Fruit fly (Drosophila melanogaster) whole organism, embryonic: Measurements from ENCODE around the gene Prm.

Experiments used
- B-H1 ChIP-seq: fragments of 200-800 bp; sonication (Bioruptor generic); IDR thresholded peaks from 3 replicates; pipeline ENCODE4 v1.3.6; 2022; ENCODE audit warnings: missing biosample characterization, missing genetic modification characterization
- B-H2 ChIP-seq: fragments of 200-800 bp; sonication (Bioruptor generic); optimal IDR thresholded peaks from 2 replicates; lab custom pipeline; 2018; ENCODE audit warnings: missing biosample characterization, mild to moderate bottlenecking, missing genetic modification characterization
- CG10321 ChIP-seq: fragments of 200-800 bp; sonication (Bioruptor generic); IDR thresholded peaks from 2 replicates; pipeline ENCODE4 v1.3.6; 2022; ENCODE audit warnings: missing biosample characterization, missing genetic modification characterization
- CG10959 ChIP-seq: fragments of 200-800 bp; sonication (Bioruptor generic); IDR thresholded peaks from 2 replicates; pipeline ENCODE4 v1.3.6; 2022; ENCODE audit warnings: missing biosample characterization, missing genetic modification characterization
- CG11247 ChIP-seq: fragments of 200-800 bp; sonication (Bioruptor generic); IDR thresholded peaks from 2 replicates; pipeline ENCODE4 v1.3.6; 2022; ENCODE audit warnings: missing biosample characterization, missing genetic modification characterization
- CG12219 ChIP-seq: fragments of 200-800 bp; sonication (Bioruptor generic); optimal IDR thresholded peaks from 3 replicates; lab custom pipeline; 2018; ENCODE audit warnings: missing biosample characterization, mild to moderate bottlenecking, missing genetic modification characterization
- CG12299 ChIP-seq: fragments of 200-800 bp; sonication (Bioruptor generic); optimal IDR thresholded peaks from 2 replicates; lab custom pipeline; 2018; ENCODE audit warnings: missing biosample characterization, mild to moderate bottlenecking, missing genetic modification characterization
- CG13424 ChIP-seq: fragments of 200-800 bp; sonication (Bioruptor generic); optimal IDR thresholded peaks from 2 replicates; lab custom pipeline; 2019; ENCODE audit warnings: missing biosample characterization, mild to moderate bottlenecking, missing genetic modification characterization, moderate library complexity
- CG14667 ChIP-seq: fragments of 200-800 bp; sonication (Bioruptor generic); IDR thresholded peaks from 2 replicates; pipeline ENCODE4 v1.3.6; 2022; ENCODE audit warnings: missing biosample characterization, missing genetic modification characterization
- CG14710 ChIP-seq: fragments of 200-800 bp; sonication (Bioruptor generic); optimal IDR thresholded peaks from 3 replicates; lab custom pipeline; 2019; ENCODE audit warnings: missing biosample characterization, mild to moderate bottlenecking, missing genetic modification characterization, moderate library complexity
- CG15269 ChIP-seq: fragments of 200-800 bp; sonication (Bioruptor generic); optimal IDR thresholded peaks from 2 replicates; lab custom pipeline; 2018; ENCODE audit warnings: missing biosample characterization, mild to moderate bottlenecking, missing genetic modification characterization, moderate library complexity
- CG18476 ChIP-seq: fragments of 200-800 bp; sonication (Bioruptor generic); optimal IDR thresholded peaks from 2 replicates; lab custom pipeline; 2016; ENCODE audit warnings: missing biosample characterization, mild to moderate bottlenecking, missing genetic modification characterization
- CG2120 ChIP-seq: fragments of 200-800 bp; sonication (Bioruptor generic); optimal IDR thresholded peaks from 3 replicates; lab custom pipeline; 2016; ENCODE audit warnings: missing biosample characterization, missing genetic modification characterization
- CG30431 ChIP-seq: fragments of 200-800 bp; sonication (Bioruptor generic); optimal IDR thresholded peaks from 2 replicates; lab custom pipeline; 2017; ENCODE audit warnings: missing biosample characterization, missing genetic modification characterization
- CG31441 ChIP-seq: fragments of 200-800 bp; sonication (Bioruptor generic); IDR thresholded peaks from 2 replicates; pipeline ENCODE4 v1.3.6; 2022; ENCODE audit warnings: missing biosample characterization, missing genetic modification characterization
- CG32772 ChIP-seq: fragments of 200-800 bp; sonication (Bioruptor generic); IDR thresholded peaks from 2 replicates; pipeline ENCODE4 v1.3.6; 2022; ENCODE audit warnings: missing biosample characterization, missing genetic modification characterization
- CG4617 ChIP-seq: fragments of 200-800 bp; sonication (Bioruptor generic); optimal IDR thresholded peaks from 3 replicates; lab custom pipeline; 2016; ENCODE audit warnings: missing biosample characterization, missing genetic modification characterization, borderline replicate concordance
- CG4707 ChIP-seq: fragments of 200-800 bp; sonication (Bioruptor generic); optimal IDR thresholded peaks from 2 replicates; lab custom pipeline; 2018; ENCODE audit warnings: missing biosample characterization, mild to moderate bottlenecking, missing genetic modification characterization, moderate library complexity
- CG5245 ChIP-seq: fragments of 200-800 bp; sonication (Bioruptor generic); optimal IDR thresholded peaks from 3 replicates; lab custom pipeline; 2016; ENCODE audit warnings: missing biosample characterization, missing genetic modification characterization
- CG6765 ChIP-seq: fragments of 200-800 bp; sonication (Bioruptor generic); optimal IDR thresholded peaks from 3 replicates; lab custom pipeline; 2017; ENCODE audit warnings: missing biosample characterization, mild to moderate bottlenecking, missing genetic modification characterization
- CG6791 ChIP-seq: fragments of 200-800 bp; sonication (Bioruptor generic); IDR thresholded peaks from 3 replicates; pipeline ENCODE4 v1.3.6; 2022; ENCODE audit warnings: missing biosample characterization, missing genetic modification characterization; ENCODE audit not compliant: partially characterized antibody
- CG7372 ChIP-seq: fragments of 200-800 bp; sonication (Bioruptor generic); IDR thresholded peaks from 2 replicates; pipeline ENCODE4 v1.3.6; 2022; ENCODE audit warnings: missing biosample characterization, missing genetic modification characterization
- CG8089 ChIP-seq: fragments of 200-800 bp; sonication (Bioruptor generic); optimal IDR thresholded peaks from 3 replicates; lab custom pipeline; 2016; ENCODE audit warnings: missing biosample characterization, missing genetic modification characterization
- CG9727 ChIP-seq: fragments of 200-800 bp; sonication (Bioruptor generic); optimal IDR thresholded peaks from 3 replicates; lab custom pipeline; 2017; ENCODE audit warnings: missing biosample characterization, mild to moderate bottlenecking, missing genetic modification characterization
- CG9876 ChIP-seq: fragments of 200-800 bp; sonication (Bioruptor generic); optimal IDR thresholded peaks from 2 replicates; lab custom pipeline; 2016; ENCODE audit warnings: missing biosample characterization, missing genetic modification characterization
- CHES-1-like ChIP-seq: fragments of 200-800 bp; sonication (Bioruptor generic); optimal IDR thresholded peaks from 2 replicates; lab custom pipeline; 2016; ENCODE audit warnings: missing biosample characterization, missing genetic modification characterization
- Ets97D ChIP-seq: fragments of 200-800 bp; sonication (Bioruptor generic); optimal IDR thresholded peaks from 3 replicates; lab custom pipeline; 2016; ENCODE audit warnings: missing biosample characterization, missing genetic modification characterization
- Fer1 ChIP-seq: fragments of 200-800 bp; sonication (Bioruptor generic); optimal IDR thresholded peaks from 2 replicates; lab custom pipeline; 2017; ENCODE audit warnings: missing biosample characterization, mild to moderate bottlenecking, missing genetic modification characterization
- Gsc ChIP-seq: fragments of 200-800 bp; sonication (Bioruptor generic); IDR thresholded peaks from 2 replicates; pipeline ENCODE4 v1.3.6; 2022; ENCODE audit warnings: missing biosample characterization, missing genetic modification characterization
- Gug ChIP-seq: fragments of 200-800 bp; sonication (Bioruptor generic); IDR thresholded peaks from 4 replicates; pipeline ENCODE4 v1.3.6; 2022; ENCODE audit warnings: missing biosample characterization, missing genetic modification characterization
- HLHmδ ChIP-seq: fragments of 200-800 bp; sonication (Bioruptor generic); optimal IDR thresholded peaks from 2 replicates; lab custom pipeline; 2018; ENCODE audit warnings: missing biosample characterization, mild to moderate bottlenecking, missing genetic modification characterization, moderate library complexity
- Hey ChIP-seq: fragments of 200-800 bp; sonication (Bioruptor generic); optimal IDR thresholded peaks from 3 replicates; lab custom pipeline; 2018; ENCODE audit warnings: missing biosample characterization, mild to moderate bottlenecking, missing genetic modification characterization
- Hmx ChIP-seq: fragments of 200-800 bp; sonication (Bioruptor generic); optimal IDR thresholded peaks from 2 replicates; lab custom pipeline; 2016; ENCODE audit warnings: missing biosample characterization, missing genetic modification characterization
- Hr51 ChIP-seq, 2 experiments: fragments of 200-800 bp; sonication (Bioruptor generic); optimal IDR thresholded peaks; 2 replicates in 1 of 2; 3 replicates in 1 of 2; lab custom pipeline; 2016 to 2018; ENCODE audit warnings: missing biosample characterization in 2 of 2, missing genetic modification characterization in 2 of 2, mild to moderate bottlenecking in 1 of 2, moderate library complexity in 1 of 2
- Hsf ChIP-seq: fragments of 200-800 bp; sonication (Bioruptor generic); optimal IDR thresholded peaks from 3 replicates; lab custom pipeline; 2016; ENCODE audit warnings: missing biosample characterization, missing genetic modification characterization
- Mad ChIP-seq: fragments of 200-800 bp; sonication (Bioruptor generic); optimal IDR thresholded peaks from 2 replicates; lab custom pipeline; 2016; ENCODE audit warnings: missing biosample characterization, missing genetic modification characterization
- Meics ChIP-seq: fragments of 200-800 bp; sonication (Bioruptor generic); optimal IDR thresholded peaks from 2 replicates; lab custom pipeline; 2017; ENCODE audit warnings: missing biosample characterization, mild to moderate bottlenecking, missing genetic modification characterization
- NC2β ChIP-seq: fragments of 200-800 bp; sonication (Bioruptor generic); optimal IDR thresholded peaks from 2 replicates; lab custom pipeline; 2016; ENCODE audit warnings: missing biosample characterization, missing genetic modification characterization
- PHDP ChIP-seq: fragments of 200-800 bp; sonication (Bioruptor generic); optimal IDR thresholded peaks from 3 replicates; lab custom pipeline; 2018; ENCODE audit warnings: missing biosample characterization, mild to moderate bottlenecking, missing genetic modification characterization, moderate library complexity
- Spps ChIP-seq: fragments of 200-800 bp; sonication (Bioruptor generic); optimal IDR thresholded peaks from 2 replicates; lab custom pipeline; 2018; ENCODE audit warnings: missing biosample characterization, mild to moderate bottlenecking, missing genetic modification characterization
- bigmax ChIP-seq: fragments of 200-800 bp; sonication (Bioruptor generic); optimal IDR thresholded peaks from 2 replicates; lab custom pipeline; 2018; ENCODE audit warnings: missing biosample characterization, mild to moderate bottlenecking, missing genetic modification characterization
- caup ChIP-seq: fragments of 200-800 bp; sonication (Bioruptor generic); optimal IDR thresholded peaks from 3 replicates; lab custom pipeline; 2017; ENCODE audit warnings: missing biosample characterization, mild to moderate bottlenecking, missing genetic modification characterization, moderate library complexity; ENCODE audit not compliant: severe bottlenecking
- dati ChIP-seq: fragments of 200-800 bp; sonication (Bioruptor generic); IDR thresholded peaks from 2 replicates; pipeline ENCODE4 v1.3.6; 2022; ENCODE audit warnings: missing biosample characterization, missing genetic modification characterization
- dmrt99B ChIP-seq: fragments of 200-800 bp; sonication (Bioruptor generic); optimal IDR thresholded peaks from 2 replicates; lab custom pipeline; 2018; ENCODE audit warnings: missing biosample characterization, mild to moderate bottlenecking, missing genetic modification characterization, moderate library complexity
- ewg ChIP-seq: fragments of 200-800 bp; sonication (Bioruptor generic); optimal IDR thresholded peaks from 3 replicates; lab custom pipeline; 2017; ENCODE audit warnings: mild to moderate bottlenecking, missing biosample characterization, missing genetic modification reagents, missing genetic modification characterization
- gem ChIP-seq: fragments of 200-800 bp; sonication (Bioruptor generic); optimal IDR thresholded peaks from 2 replicates; lab custom pipeline; 2019; ENCODE audit warnings: missing biosample characterization, mild to moderate bottlenecking, missing genetic modification characterization, moderate library complexity
- maf-S ChIP-seq: fragments of 200-800 bp; sonication (Bioruptor generic); optimal IDR thresholded peaks from 2 replicates; lab custom pipeline; 2016; ENCODE audit warnings: missing biosample characterization, missing genetic modification characterization
- pfk ChIP-seq: fragments of 200-800 bp; sonication (Bioruptor generic); optimal IDR thresholded peaks from 2 replicates; lab custom pipeline; 2018; ENCODE audit warnings: missing biosample characterization, mild to moderate bottlenecking, missing genetic modification characterization, moderate library complexity
- sens-2 ChIP-seq: fragments of 200-800 bp; sonication (Bioruptor generic); IDR thresholded peaks from 2 replicates; pipeline ENCODE4 v1.3.6; 2022; ENCODE audit warnings: missing biosample characterization, missing genetic modification characterization
- wek ChIP-seq: fragments of 200-800 bp; sonication (Bioruptor generic); optimal IDR thresholded peaks from 3 replicates; lab custom pipeline; 2018; ENCODE audit warnings: missing biosample characterization, mild to moderate bottlenecking, missing genetic modification characterization, moderate library complexity
- wor ChIP-seq: fragments of 200-800 bp; sonication (Bioruptor generic); IDR thresholded peaks from 2 replicates; pipeline ENCODE4 v1.3.6; 2022; ENCODE audit warnings: missing biosample characterization, missing genetic modification characterization

Prm gene

DNA sequence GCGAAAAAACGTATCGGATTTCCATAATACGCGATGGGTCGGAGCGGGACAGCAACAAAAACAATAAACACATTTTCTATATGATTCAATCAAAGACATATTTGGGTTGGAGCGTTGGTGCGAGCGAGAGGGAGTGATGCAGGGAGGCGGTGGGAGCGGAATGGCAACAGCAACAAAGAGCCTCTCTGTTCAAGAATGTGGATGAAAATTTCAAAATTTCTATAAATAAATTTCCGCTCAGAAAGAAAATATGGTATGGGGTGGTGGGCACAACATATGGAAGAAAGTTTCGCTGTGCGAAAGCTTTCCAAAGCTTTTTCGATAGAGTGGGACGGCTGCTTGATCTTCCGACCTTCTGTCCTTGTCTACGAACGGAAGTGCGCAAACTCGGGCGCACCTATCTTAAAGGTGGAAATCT lies 4.0 kb downstream of the Prm start (continued):
- no peak for TF ChIP-seq CG5245 (GFP tag; lab: Kevin White, UChicago)
- no peak for TF ChIP-seq NC2β (GFP tag; lab: Kevin White, UChicago)
- no peak for TF ChIP-seq dmrt99B (tag; lab: Kevin White, UChicago)
- peak; percentile 45 for TF ChIP-seq ewg
- TF ChIP-seq CHES-1-like (GFP tag; lab: Kevin White, UChicago), result no peak
- TF ChIP-seq CG14667 (GFP tag; lab: Robert Waterston, UW), result no peak
- no peak for TF ChIP-seq CG6791 (GFP tag; lab: Robert Waterston, UW)
- no peak for TF ChIP-seq Hsf (GFP tag; lab: Kevin White, UChicago)
- no peak for TF ChIP-seq CG2120 (GFP tag; lab: Kevin White, UChicago)
- no peak for TF ChIP-seq CG8089
- TF ChIP-seq Spps, result no peak
- no peak for TF ChIP-seq CG7372 (GFP tag; lab: Robert Waterston, UW)
- TF ChIP-seq sens-2 (GFP tag; lab: Robert Waterston, UW), result 0 out of 2 replicates have a peak, but pooled peaks have one; percentile 14
- TF ChIP-seq caup (GFP tag; lab: Kevin White, UChicago), result peak; percentile 50
- TF ChIP-seq CG18476 (GFP tag; lab: Kevin White, UChicago), result no peak
- TF ChIP-seq Meics, result peak; percentile 65
- no peak for TF ChIP-seq CG4617 (GFP tag; lab: Kevin White, UChicago)
- TF ChIP-seq gem (tag; lab: Kevin White, UChicago), result no peak
- TF ChIP-seq wek (GFP tag; lab: Kevin White, UChicago), result peak; percentile 48
- no peak for TF ChIP-seq Hmx (GFP tag; lab: Kevin White, UChicago)
- TF ChIP-seq maf-S (GFP tag; lab: Kevin White, UChicago), result no peak
- no peak for TF ChIP-seq Hr51 (GFP tag; optimal IDR thresholded peaks at IDR 0.05; lab: Kevin White, UChicago)
- TF ChIP-seq Ets97D (GFP tag; lab: Kevin White, UChicago), result peak; percentile 94
- peak; percentile 27; the same call in 1 of the 2 replicates for TF ChIP-seq CG11247 (GFP tag; lab: Robert Waterston, UW)
- no peak for TF ChIP-seq CG14710
- peak; percentile 47 for TF ChIP-seq PHDP (tag; lab: Kevin White, UChicago)
- TF ChIP-seq CG10321 (GFP tag; lab: Robert Waterston, UW), result peak; percentile 92
- no peak for TF ChIP-seq bigmax (GFP tag; lab: Kevin White, UChicago)
- no peak for TF ChIP-seq CG32772 (GFP tag; lab: Robert Waterston, UW)
- no peak for TF ChIP-seq HLHmδ (GFP tag; lab: Kevin White, UChicago)
- TF ChIP-seq wor (GFP tag; lab: Robert Waterston, UW), result no peak
- no peak for TF ChIP-seq CG10959
- TF ChIP-seq Fer1 (GFP tag; lab: Kevin White, UChicago), result no peak
- TF ChIP-seq CG12299, result no peak
- no peak for TF ChIP-seq CG9876 (GFP tag; lab: Kevin White, UChicago)
- no peak for TF ChIP-seq CG13424
- TF ChIP-seq Gug, result no peak
- no peak for TF ChIP-seq CG31441 (GFP tag; lab: Robert Waterston, UW)
- TF ChIP-seq CG4707 (GFP tag; lab: Kevin White, UChicago), result peak; percentile 31
- TF ChIP-seq dati, result no peak
- TF ChIP-seq pfk, result no peak
- TF ChIP-seq Mad, result no peak
- no peak for TF ChIP-seq B-H2 (GFP tag; lab: Kevin White, UChicago)
- no peak for TF ChIP-seq CG9727 (GFP tag; lab: Kevin White, UChicago)
- TF ChIP-seq CG30431 (GFP tag; lab: Kevin White, UChicago), result no peak
- TF ChIP-seq Hey (tag; lab: Kevin White, UChicago), result no peak
- TF ChIP-seq CG6765 (GFP tag; lab: Kevin White, UChicago), result peak; percentile 58
- no peak for TF ChIP-seq CG15269
- TF ChIP-seq CG12219 (GFP tag; lab: Kevin White, UChicago), result peak; percentile 10
- TF ChIP-seq Gsc (GFP tag; lab: Robert Waterston, UW), result no peak
- TF ChIP-seq B-H1 (GFP tag; lab: Robert Waterston, UW), result no peak
